Worm (Caenorhabditis elegans) whole organism, young adult: Measurements from ENCODE around the gene F22B7.9.

Experiments used
- ama-1 ChIP-seq, 3 experiments: fragments of 150-350 bp in 1 of 3; sonication (generic microtip) in 2 of 3; optimal IDR thresholded peaks; 2 replicates each; lab custom pipeline; 2014 to 2018; ENCODE audit warnings: missing biosample characterization in 2 of 3, missing genetic modification characterization in 2 of 3, missing genetic modification reagents in 2 of 3
- ceh-27 ChIP-seq: fragments of 200-800 bp; sonication (Bioruptor generic); optimal IDR thresholded peaks from 2 replicates; lab custom pipeline; 2018; ENCODE audit warnings: mild to moderate bottlenecking, missing genetic modification characterization, moderate library complexity, missing compliant biosample characterization
- die-1 ChIP-seq: sonication (generic microtip); optimal IDR thresholded peaks from 2 replicates; lab custom pipeline; 2016; ENCODE audit warnings: missing genotype, mild to moderate bottlenecking, missing genetic modification characterization, missing compliant biosample characterization
- hsf-1 ChIP-seq: fragments of 200-800 bp; sonication (Bioruptor generic); IDR thresholded peaks from 2 replicates; pipeline ENCODE4 v1.3.6; 2022; ENCODE audit warnings: missing genetic modification reagents, missing genetic modification characterization, missing compliant biosample characterization
- lsl-1 ChIP-seq: fragments of 200-800 bp; sonication (Bioruptor generic); optimal IDR thresholded peaks from 2 replicates; lab custom pipeline; 2018; ENCODE audit warnings: mild to moderate bottlenecking, missing genetic modification characterization, moderate library complexity, missing compliant biosample characterization
- madf-3 ChIP-seq: fragments of 200-800 bp; sonication (Bioruptor generic); IDR thresholded peaks from 2 replicates; pipeline ENCODE4 v1.3.6; 2022; ENCODE audit warnings: missing genetic modification reagents, missing genetic modification characterization, missing compliant biosample characterization
- somi-1 ChIP-seq: fragments of 200-800 bp; sonication (Bioruptor generic); optimal IDR thresholded peaks from 2 replicates; lab custom pipeline; 2018; ENCODE audit warnings: mild to moderate bottlenecking, missing genetic modification characterization, missing compliant biosample characterization
- unc-62 ChIP-seq: fragments of 150-350 bp; optimal IDR thresholded peaks from 2 replicates; lab custom pipeline; 2014; ENCODE audit warnings: missing biosample characterization, missing genetic modification reagents, missing genetic modification characterization
- zim-3 ChIP-seq: sonication (generic microtip); optimal IDR thresholded peaks from 2 replicates; lab custom pipeline; 2017; ENCODE audit warnings: mild to moderate bottlenecking, missing genetic modification characterization, moderate library complexity, missing compliant biosample characterization
- ztf-18 ChIP-seq: sonication (generic microtip); optimal IDR thresholded peaks from 2 replicates; lab custom pipeline; 2016; ENCODE audit warnings: missing genotype, mild to moderate bottlenecking, missing genetic modification characterization, missing compliant biosample characterization
- ztf-26 ChIP-seq: sonication (generic microtip); optimal IDR thresholded peaks from 2 replicates; lab custom pipeline; 2017; ENCODE audit warnings: missing genetic modification characterization, missing compliant biosample characterization
- ztf-6 ChIP-seq: fragments of 200-800 bp; sonication (Bioruptor generic); IDR thresholded peaks from 2 replicates; pipeline ENCODE4 v1.3.6; 2022; ENCODE audit warnings: missing genetic modification reagents, missing genetic modification characterization, missing compliant biosample characterization

- TF ChIP-seq ztf-26 (tag; lab: Kevin White, UChicago) (peak; percentile 55), unc-62 (GFP tag; lab: Kevin White, UChicago) (no peak), ama-1 (optimal IDR thresholded peaks at IDR 0.05; lab: Kevin White, UChicago) (no peak), ama-1 (GFP tag; optimal IDR thresholded peaks at IDR 0.05; lab: Kevin White, UChicago) (no peak), die-1 (tag; lab: Kevin White, UChicago) (no peak), madf-3 (GFP tag; lab: Robert Waterston, UW) (0 out of 2 replicates have a peak, but pooled peaks have one; percentile 56), somi-1 (no peak), ztf-18 (tag; lab: Kevin White, UChicago) (no peak), zim-3 (no peak), ztf-6 (GFP tag; lab: Robert Waterston, UW) (no peak), lsl-1 (GFP tag; lab: Kevin White, UChicago) (no peak), hsf-1 (GFP tag; lab: Robert Waterston, UW) (0 out of 2 replicates have a peak, but pooled peaks have one; percentile 24), ceh-27 (GFP tag; lab: Kevin White, UChicago) (no peak)
Measured at ce11 chrIII:8685590-8686240, 32.0 kb upstream of the F22B7.9 start.
